Fruit fly (Drosophila melanogaster): ENCODE data around the gene drpr.
A peak's percentile ranks its signal among the peaks of the same experiment; 100 is the strongest.

drpr gene

dm6 chr3L:1737898-1738322, 7.0 kb upstream of the drpr start, which contains the start of gene PIG-Wb:
PIG-Wb (minus strand) TSS chr3L:1738106.
- no peak for TF ChIP-seq spab (GFP tag; optimal IDR thresholded peaks at IDR 0.05)
- peak; percentile 44 for TF ChIP-seq fkh (GFP tag; optimal IDR thresholded peaks at IDR 0.05)

- TF ChIP-seq CG31627 (GFP tag; optimal IDR thresholded peaks at IDR 0.05): no peak
- no peak for TF ChIP-seq svp (GFP tag)
- no peak for TF ChIP-seq lz (GFP tag; optimal IDR thresholded peaks at IDR 0.05)
- TF ChIP-seq Eip78C (GFP tag): no peak
- no peak for TF ChIP-seq spab (GFP tag; optimal IDR thresholded peaks at IDR 0.05)
- no peak for TF ChIP-seq CG4318 (GFP tag; optimal IDR thresholded peaks at IDR 0.05)
- no peak for TF ChIP-seq Hr38 (GFP tag; optimal IDR thresholded peaks at IDR 0.05)
Observed at dm6 chr3L:1735603-1736002, 4.7 kb upstream of the drpr start, which contains the start of gene Oseg4. Oseg4 (minus strand) TSS chr3L:1735767.

- TF ChIP-seq CG6808 (GFP tag; optimal IDR thresholded peaks at IDR 0.05) (peak; percentile 16), Eip78C (GFP tag) (peak; percentile 25), dsx (GFP tag; optimal IDR thresholded peaks at IDR 0.05; ENCODE audit: poor library complexity, severe bottlenecking) (peak; percentile 33), CG11902 (GFP tag; optimal IDR thresholded peaks at IDR 0.05) (no peak), ss (GFP tag; optimal IDR thresholded peaks at IDR 0.05) (peak in 1 of 2 experiments; percentile 61), Gug (GFP tag; IDR thresholded peaks at IDR 0.05) (no peak), Blimp-1 (GFP tag; optimal IDR thresholded peaks at IDR 0.05) (peak; percentile 96)
Observed at dm6 chr3L:1730160-1730595, 729 bp downstream of the drpr start.

dm6 chr3L:1729380-1730159, 1.3 kb downstream of the drpr start:
- TF ChIP-seq CG6854 (GFP tag; optimal IDR thresholded peaks at IDR 0.05) (peak; percentile 34), vri (GFP tag; optimal IDR thresholded peaks at IDR 0.05) (no peak)

- TF ChIP-seq CG31627 (GFP tag; optimal IDR thresholded peaks at IDR 0.05) (no peak), CG6808 (GFP tag; optimal IDR thresholded peaks at IDR 0.05) (no peak), Eip75B (GFP tag; optimal IDR thresholded peaks at IDR 0.05) (no peak), CG32006 (GFP tag; optimal IDR thresholded peaks at IDR 0.05) (no peak), Ets21C (GFP tag; optimal IDR thresholded peaks at IDR 0.05) (no peak), Sox14 (GFP tag; optimal IDR thresholded peaks at IDR 0.05) (no peak), CG10631 (GFP tag; optimal IDR thresholded peaks at IDR 0.05) (no peak), CG6792 (GFP tag; optimal IDR thresholded peaks at IDR 0.05) (no peak), Hr39 (GFP tag; optimal IDR thresholded peaks at IDR 0.05) (no peak), CG10669 (GFP tag; optimal IDR thresholded peaks at IDR 0.05) (no peak)
Observed at dm6 chr3L:1727431-1727830, 3.5 kb downstream of the drpr start.

- TF ChIP-seq svp (GFP tag) (peak; percentile 76), acj6 (GFP tag; optimal IDR thresholded peaks at IDR 0.05) (no peak), Met (GFP tag; optimal IDR thresholded peaks at IDR 0.05) (no peak), CG4318 (GFP tag; optimal IDR thresholded peaks at IDR 0.05) (no peak), CG6854 (GFP tag; optimal IDR thresholded peaks at IDR 0.05) (no peak), Eip75B (GFP tag; optimal IDR thresholded peaks at IDR 0.05) (no peak), vri (GFP tag; optimal IDR thresholded peaks at IDR 0.05) (peak; percentile 24), Eip93F (GFP tag; optimal IDR thresholded peaks at IDR 0.05) (no peak), lz (GFP tag; optimal IDR thresholded peaks at IDR 0.05) (no peak)
Observed at dm6 chr3L:1726747-1727146, 4.2 kb downstream of the drpr start.

dm6 chr3L:1724090-1724489, 6.8 kb downstream of the drpr start, which contains the start of gene CG12035:
CG12035 (plus strand) TSS chr3L:1724390.
- TF ChIP-seq OdsH (GFP tag; optimal IDR thresholded peaks at IDR 0.05) (no peak), svp (GFP tag) (no peak), dac (GFP tag; optimal IDR thresholded peaks at IDR 0.05) (no peak), fkh (GFP tag; optimal IDR thresholded peaks at IDR 0.05) (no peak), dsx (GFP tag; optimal IDR thresholded peaks at IDR 0.05; ENCODE audit: poor library complexity, severe bottlenecking) (no peak), Eip75B (GFP tag; optimal IDR thresholded peaks at IDR 0.05) (no peak), Ets21C (GFP tag; optimal IDR thresholded peaks at IDR 0.05) (no peak), CG3032 (tag; optimal IDR thresholded peaks at IDR 0.05) (no peak), Sox14 (GFP tag; optimal IDR thresholded peaks at IDR 0.05) (no peak)
